Fruit fly (Drosophila melanogaster) whole organism, pupa: Measurements from ENCODE around the gene GstD9.

ENCODE experiments used
- CG13204 ChIP-seq: fragments of 200-800 bp; sonication (Bioruptor generic); optimal IDR thresholded peaks from 2 replicates; lab custom pipeline; 2018; ENCODE audit warnings: missing biosample characterization, mild to moderate bottlenecking, missing genetic modification characterization, moderate library complexity
- CG17806 ChIP-seq: fragments of 200-800 bp; sonication (Bioruptor generic); optimal IDR thresholded peaks from 2 replicates; lab custom pipeline; 2018; ENCODE audit warnings: missing biosample characterization, mild to moderate bottlenecking, missing genetic modification characterization, moderate library complexity
- CG32121 ChIP-seq: fragments of 200-800 bp; sonication (Bioruptor generic); IDR thresholded peaks from 2 replicates; pipeline ENCODE4 v1.3.6; 2022; ENCODE audit warnings: missing biosample characterization, missing genetic modification characterization
- CG34367 ChIP-seq: fragments of 200-800 bp; sonication (Bioruptor generic); optimal IDR thresholded peaks from 2 replicates; lab custom pipeline; 2018; ENCODE audit warnings: missing biosample characterization, mild to moderate bottlenecking, missing genetic modification characterization
- CG4496 ChIP-seq: fragments of 200-800 bp; sonication (Bioruptor generic); IDR thresholded peaks from 3 replicates; pipeline ENCODE4 v1.3.6; 2022; ENCODE audit warnings: missing biosample characterization, missing genetic modification characterization
- CG8301 ChIP-seq: fragments of 200-800 bp; sonication (Bioruptor generic); optimal IDR thresholded peaks from 2 replicates; lab custom pipeline; 2018; ENCODE audit warnings: missing biosample characterization, mild to moderate bottlenecking, missing genetic modification characterization
- CG9948 ChIP-seq: fragments of 200-800 bp; sonication (Bioruptor generic); optimal IDR thresholded peaks from 2 replicates; lab custom pipeline; 2018; ENCODE audit warnings: missing biosample characterization, mild to moderate bottlenecking, missing genetic modification characterization, moderate library complexity
- D1 ChIP-seq: fragments of 200-800 bp; sonication (Bioruptor generic); optimal IDR thresholded peaks from 2 replicates; lab custom pipeline; 2018; ENCODE audit warnings: missing biosample characterization, mild to moderate bottlenecking, missing genetic modification characterization, moderate library complexity
- EcR ChIP-seq: fragments of 200-800 bp; sonication (Bioruptor generic); optimal IDR thresholded peaks from 3 replicates; lab custom pipeline; 2019; ENCODE audit warnings: missing biosample characterization, missing genetic modification characterization, mild to moderate bottlenecking, moderate library complexity, missing genetic modification reagents
- Pif1A ChIP-seq: fragments of 200-800 bp; sonication (Bioruptor generic); optimal IDR thresholded peaks from 3 replicates; lab custom pipeline; 2016; ENCODE audit warnings: missing biosample characterization, missing genetic modification characterization
- Pif1B ChIP-seq: fragments of 200-800 bp; sonication (Bioruptor generic); optimal IDR thresholded peaks from 3 replicates; lab custom pipeline; 2016; ENCODE audit warnings: missing biosample characterization, missing genetic modification characterization
- fd96Ca ChIP-seq: fragments of 200-800 bp; sonication (Bioruptor generic); IDR thresholded peaks from 3 replicates; pipeline ENCODE4 v1.3.6; 2022; ENCODE audit warnings: missing biosample characterization, missing genetic modification characterization
- gl ChIP-seq: fragments of 200-800 bp; sonication (Bioruptor generic); optimal IDR thresholded peaks from 2 replicates; lab custom pipeline; 2018; ENCODE audit warnings: missing biosample characterization, mild to moderate bottlenecking, missing genetic modification characterization
- rn ChIP-seq: fragments of 200-800 bp; sonication (Bioruptor generic); IDR thresholded peaks from 2 replicates; pipeline ENCODE4 v1.3.6; 2022; ENCODE audit warnings: missing biosample characterization, missing genetic modification characterization

- TF ChIP-seq Pif1B (GFP tag; lab: Kevin White, UChicago): no peak
- TF ChIP-seq CG34367 (tag; lab: Kevin White, UChicago): no peak
- TF ChIP-seq Pif1A: no peak
- no peak for TF ChIP-seq CG4496
- no peak for TF ChIP-seq rn (GFP tag; lab: Robert Waterston, UW)
- no peak for TF ChIP-seq D1
- no peak for TF ChIP-seq CG17806
- no peak for TF ChIP-seq fd96Ca (GFP tag; lab: Robert Waterston, UW)
- no peak for TF ChIP-seq CG9948 (tag; lab: Kevin White, UChicago)
- no peak for TF ChIP-seq gl (tag; lab: Kevin White, UChicago)
- no peak for TF ChIP-seq CG32121
- TF ChIP-seq CG8301 (tag; lab: Kevin White, UChicago): no peak
- TF ChIP-seq EcR (GFP tag; lab: Kevin White, UChicago): no peak
- TF ChIP-seq CG13204 (GFP tag; lab: Kevin White, UChicago): no peak
These were observed 30.7 kb upstream of the GstD9 start for dm6 chr3R:12398054-12398453.
